Fruit fly (Drosophila melanogaster): ENCODE measurements around the gene CG5888.

- TF ChIP-seq usp (GFP tag; optimal IDR thresholded peaks at IDR 0.05) (no peak), GATAd (GFP tag; optimal IDR thresholded peaks at IDR 0.05) (no peak), psq (GFP tag; optimal IDR thresholded peaks at IDR 0.05) (peak; percentile 85), pan (optimal IDR thresholded peaks at IDR 0.05) (no peak), Jra (GFP tag; optimal IDR thresholded peaks at IDR 0.05) (no peak), CG9705 (GFP tag; optimal IDR thresholded peaks at IDR 0.05) (peak; percentile 44), Abd-B (GFP tag; optimal IDR thresholded peaks at IDR 0.05) (no peak), lola (GFP tag; optimal IDR thresholded peaks at IDR 0.05) (no peak), tai (GFP tag; optimal IDR thresholded peaks at IDR 0.05) (peak; percentile 62), Rel (GFP tag; optimal IDR thresholded peaks at IDR 0.05) (no peak), Rel (tag; optimal IDR thresholded peaks at IDR 0.05) (peak; percentile 71), Sp1 (GFP tag; optimal IDR thresholded peaks at IDR 0.05) (peak; percentile 58), Dfd (GFP tag; optimal IDR thresholded peaks at IDR 0.05) (no peak), dmrt93B (GFP tag; optimal IDR thresholded peaks at IDR 0.05) (peak; percentile 37)
Measured at dm6 chr2L:16352585-16353580, 95.4 kb downstream of the CG5888 start, which contains the start of the genes Hyls1, chif and CG4455.
